Worm (Caenorhabditis elegans) whole organism, young adult: ENCODE results near the gene B0507.1.

Source experiments
- B0019.2 ChIP-seq: fragments of 200-800 bp; sonication (Bioruptor generic); conservative IDR thresholded peaks from 2 replicates; pipeline ENCODE4 v1.3.6; 2022; ENCODE audit warnings: missing genetic modification reagents, missing genetic modification characterization, missing compliant biosample characterization
- C06A6.2 ChIP-seq: fragments of 200-800 bp; sonication (Bioruptor generic); conservative IDR thresholded peaks from 2 replicates; pipeline ENCODE4 v1.3.6; 2022; ENCODE audit warnings: missing genetic modification characterization, missing compliant biosample characterization
- F10E7.11 ChIP-seq: sonication (generic microtip); optimal IDR thresholded peaks from 2 replicates; lab custom pipeline; 2017; ENCODE audit warnings: mild to moderate bottlenecking, missing genetic modification characterization, moderate library complexity, missing compliant biosample characterization
- F33H1.4 ChIP-seq: fragments of 200-800 bp; sonication (Bioruptor generic); IDR thresholded peaks from 2 replicates; pipeline ENCODE4 v1.3.6; 2022; ENCODE audit warnings: missing genetic modification reagents, missing genetic modification characterization, missing compliant biosample characterization
- F49E8.2 ChIP-seq: sonication (generic microtip); optimal IDR thresholded peaks from 3 replicates; lab custom pipeline; 2017; ENCODE audit warnings: missing genetic modification characterization, mild to moderate bottlenecking, missing compliant biosample characterization, antibody characterized with exemption, moderate library complexity; ENCODE audit not compliant: insufficient read depth
- Y53F4B.3 ChIP-seq: fragments of 200-800 bp; sonication (Bioruptor generic); IDR thresholded peaks from 2 replicates; pipeline ENCODE4 v1.3.6; 2022; ENCODE audit warnings: missing genetic modification reagents, missing genetic modification characterization, missing compliant biosample characterization
- Y67H2A.10 ChIP-seq: fragments of 200-800 bp; sonication (Bioruptor generic); conservative IDR thresholded peaks from 2 replicates; pipeline ENCODE4 v1.3.6; 2022; ENCODE audit warnings: missing genetic modification reagents, missing genetic modification characterization, missing compliant biosample characterization
- Y95B8A.8 ChIP-seq: fragments of 200-800 bp; sonication (Bioruptor generic); IDR thresholded peaks from 2 replicates; pipeline ENCODE4 v1.3.6; 2022; ENCODE audit warnings: missing genetic modification reagents, missing genetic modification characterization, missing compliant biosample characterization
- attf-3 ChIP-seq: fragments of 200-800 bp; sonication (Bioruptor generic); conservative IDR thresholded peaks from 2 replicates; pipeline ENCODE4 v1.3.6; 2022; ENCODE audit warnings: missing genetic modification reagents, missing genetic modification characterization, missing compliant biosample characterization
- attf-6 ChIP-seq: fragments of 200-800 bp; sonication (Bioruptor generic); IDR thresholded peaks from 2 replicates; pipeline ENCODE4 v1.3.6; 2022; ENCODE audit warnings: missing genetic modification reagents, missing genetic modification characterization, missing compliant biosample characterization
- bed-2 ChIP-seq: fragments of 200-800 bp; sonication (Bioruptor generic); IDR thresholded peaks from 2 replicates; pipeline ENCODE4 v1.3.6; 2022; ENCODE audit warnings: missing genetic modification reagents, missing genetic modification characterization, missing compliant biosample characterization
- cebp-1 ChIP-seq, 2 experiments: fragments of 200-800 bp in 1 of 2; sonication (Bioruptor generic) in 1 of 2; sonication (generic microtip) in 1 of 2; IDR thresholded peaks in 1 of 2; optimal IDR thresholded peaks in 1 of 2; 2 replicates each; pipeline versions ENCODE4 v1.3.6 to Lab custom; 2017 to 2022; ENCODE audit warnings: missing compliant biosample characterization in 2 of 2, missing genetic modification characterization in 2 of 2, mild to moderate bottlenecking in 1 of 2, missing genetic modification reagents in 1 of 2, moderate library complexity in 1 of 2
- ceh-58 ChIP-seq: fragments of 200-800 bp; sonication (Bioruptor generic); IDR thresholded peaks from 2 replicates; pipeline ENCODE4 v1.3.6; 2022; ENCODE audit warnings: missing genetic modification characterization, missing compliant biosample characterization
- dox-1 ChIP-seq: fragments of 200-800 bp; sonication (Bioruptor generic); IDR thresholded peaks from 2 replicates; pipeline ENCODE4 v1.3.6; 2022; ENCODE audit warnings: missing genetic modification reagents, missing genetic modification characterization, missing compliant biosample characterization
- egrh-3 ChIP-seq: fragments of 200-800 bp; sonication (Bioruptor generic); IDR thresholded peaks from 2 replicates; pipeline ENCODE4 v1.3.6; 2022; ENCODE audit warnings: missing genetic modification reagents, missing genetic modification characterization, missing compliant biosample characterization
- hlh-26 ChIP-seq: fragments of 200-800 bp; sonication (Bioruptor generic); conservative IDR thresholded peaks from 2 replicates; pipeline ENCODE4 v1.3.6; 2022; ENCODE audit warnings: missing genetic modification reagents, missing genetic modification characterization, missing compliant biosample characterization
- hmg-1.2 ChIP-seq: fragments of 200-800 bp; sonication (Bioruptor generic); IDR thresholded peaks from 2 replicates; pipeline ENCODE4 v1.3.6; 2022; ENCODE audit warnings: missing genetic modification reagents, missing genetic modification characterization, missing compliant biosample characterization
- hmg-20 ChIP-seq: fragments of 200-800 bp; sonication (Bioruptor generic); IDR thresholded peaks from 2 replicates; pipeline ENCODE4 v1.3.6; 2022; ENCODE audit warnings: missing genetic modification reagents, missing genetic modification characterization, missing compliant biosample characterization
- lag-1 ChIP-seq: fragments of 200-800 bp; sonication (Bioruptor generic); IDR thresholded peaks from 2 replicates; pipeline ENCODE4 v1.3.6; 2022; ENCODE audit warnings: missing genetic modification reagents, missing genetic modification characterization, missing compliant biosample characterization
- let-526 ChIP-seq: fragments of 200-800 bp; sonication (Bioruptor generic); IDR thresholded peaks from 2 replicates; pipeline ENCODE4 v1.3.6; 2022; ENCODE audit warnings: missing genetic modification reagents, missing genetic modification characterization, missing compliant biosample characterization
- let-607 ChIP-seq, 2 experiments: fragments of 200-800 bp in 1 of 2; sonication (Bioruptor generic) in 1 of 2; sonication (generic microtip) in 1 of 2; optimal IDR thresholded peaks; 2 replicates each; lab custom pipeline; 2016 to 2018; ENCODE audit warnings: mild to moderate bottlenecking in 2 of 2, missing compliant biosample characterization in 2 of 2, missing genetic modification characterization in 2 of 2, moderate library complexity in 2 of 2, missing genotype in 1 of 2
- lin-54 ChIP-seq: fragments of 200-800 bp; sonication (Bioruptor generic); optimal IDR thresholded peaks from 2 replicates; lab custom pipeline; 2018; ENCODE audit warnings: mild to moderate bottlenecking, missing genetic modification characterization, missing compliant biosample characterization
- lir-1 ChIP-seq: fragments of 200-800 bp; sonication (Bioruptor generic); conservative IDR thresholded peaks from 2 replicates; pipeline ENCODE4 v1.3.6; 2022; ENCODE audit warnings: missing genetic modification reagents, missing genetic modification characterization, missing compliant biosample characterization
- lsy-27 ChIP-seq: sonication (generic microtip); optimal IDR thresholded peaks from 2 replicates; lab custom pipeline; 2017; ENCODE audit warnings: missing genetic modification characterization, mild to moderate bottlenecking, missing compliant biosample characterization, antibody characterized with exemption, missing genotype, borderline replicate concordance; ENCODE audit not compliant: insufficient read depth
- mcd-1 ChIP-seq: fragments of 200-800 bp; sonication (Bioruptor generic); IDR thresholded peaks from 2 replicates; pipeline ENCODE4 v1.3.6; 2022; ENCODE audit warnings: missing genetic modification reagents, missing genetic modification characterization, missing compliant biosample characterization
- nfya-2 ChIP-seq: fragments of 200-800 bp; sonication (Bioruptor generic); IDR thresholded peaks from 2 replicates; pipeline ENCODE4 v1.3.6; 2022; ENCODE audit warnings: missing genetic modification reagents, missing genetic modification characterization, missing compliant biosample characterization
- nhr-80 ChIP-seq: sonication (generic microtip); optimal IDR thresholded peaks from 2 replicates; lab custom pipeline; 2016; ENCODE audit warnings: missing genetic modification characterization, missing compliant biosample characterization
- rcor-1 ChIP-seq: fragments of 200-800 bp; sonication (Bioruptor generic); IDR thresholded peaks from 2 replicates; pipeline ENCODE4 v1.3.6; 2022; ENCODE audit warnings: missing genetic modification reagents, missing genetic modification characterization, missing compliant biosample characterization
- rpc-1 ChIP-seq, 2 experiments: fragments of 150-350 bp in 1 of 2; sonication (generic microtip) in 1 of 2; optimal IDR thresholded peaks; 2 replicates each; lab custom pipeline; 2014 to 2018; ENCODE audit warnings: missing biosample characterization in 1 of 2, missing genetic modification characterization in 1 of 2, missing genetic modification reagents in 1 of 2, missing genotype in 1 of 2
- sdz-38 ChIP-seq: sonication (generic microtip); optimal IDR thresholded peaks from 2 replicates; lab custom pipeline; 2016; ENCODE audit warnings: missing genotype, missing genetic modification characterization, missing compliant biosample characterization
- snpc-1.1 ChIP-seq: sonication (generic microtip); optimal IDR thresholded peaks from 2 replicates; lab custom pipeline; 2017; ENCODE audit warnings: missing genetic modification characterization, mild to moderate bottlenecking, missing compliant biosample characterization, antibody characterized with exemption, moderate library complexity, missing genotype, missing genetic modification reagents; ENCODE audit not compliant: insufficient read depth
- tbp1 ChIP-seq: fragments of 200-800 bp; sonication (Bioruptor generic); optimal IDR thresholded peaks from 2 replicates; lab custom pipeline; 2018; ENCODE audit warnings: mild to moderate bottlenecking, missing genetic modification characterization, missing compliant biosample characterization
- tbx-9 ChIP-seq: sonication (generic microtip); optimal IDR thresholded peaks from 2 replicates; lab custom pipeline; 2016; ENCODE audit warnings: borderline replicate concordance, missing genetic modification characterization, inconsistent platforms, missing compliant biosample characterization
- xnd-1 ChIP-seq: sonication (generic microtip); optimal IDR thresholded peaks from 2 replicates; lab custom pipeline; 2016; ENCODE audit warnings: missing genotype, missing genetic modification reagents, missing genetic modification characterization, missing compliant biosample characterization
- zfh-2 ChIP-seq: fragments of 200-800 bp; sonication (Bioruptor generic); conservative IDR thresholded peaks from 2 replicates; pipeline ENCODE4 v1.3.6; 2022; ENCODE audit warnings: missing genetic modification reagents, missing genetic modification characterization, missing compliant biosample characterization
- ztf-28 ChIP-seq: fragments of 200-800 bp; sonication (Bioruptor generic); IDR thresholded peaks from 2 replicates; pipeline ENCODE4 v1.3.6; 2022; ENCODE audit warnings: missing genetic modification reagents, missing genetic modification characterization, missing compliant biosample characterization
- ztf-6 ChIP-seq: fragments of 200-800 bp; sonication (Bioruptor generic); IDR thresholded peaks from 2 replicates; pipeline ENCODE4 v1.3.6; 2022; ENCODE audit warnings: missing genetic modification reagents, missing genetic modification characterization, missing compliant biosample characterization

B0507.1 gene

DNA sequence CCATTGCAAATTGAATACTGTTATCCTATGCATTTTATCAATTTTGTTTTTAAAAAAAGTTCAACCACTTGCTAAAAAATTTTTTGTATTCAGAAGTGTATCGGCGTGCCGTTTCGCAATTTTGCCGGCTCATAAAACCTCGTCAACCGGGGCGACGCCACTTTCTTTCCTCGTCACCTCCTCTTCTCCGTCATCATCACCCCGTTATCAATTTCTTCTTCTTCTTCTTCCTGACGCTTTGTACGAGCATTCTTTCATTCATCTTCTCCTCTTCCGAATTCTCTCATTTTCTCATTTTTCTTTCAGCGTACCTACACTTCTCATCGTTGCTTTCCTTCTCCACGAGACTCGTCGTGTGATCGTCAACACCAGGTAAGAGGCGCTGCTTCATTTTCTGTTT lies 9.9 kb downstream of the B0507.1 start, which contains the start of gene sup-37:
sup-37 (plus strand) TSS at position 301 of the 400 bp plus-strand sequence.
- TF ChIP-seq hmg-20 (GFP tag; lab: Robert Waterston, UW): no peak
- TF ChIP-seq Y67H2A.10 (GFP tag; lab: Robert Waterston, UW): no peak
- TF ChIP-seq lag-1: no peak
- TF ChIP-seq F49E8.2: no peak
- no peak for TF ChIP-seq ceh-58 (GFP tag; lab: Robert Waterston, UW)
- TF ChIP-seq ztf-6 (GFP tag; lab: Robert Waterston, UW): no peak
- no peak for TF ChIP-seq B0019.2 (GFP tag; lab: Robert Waterston, UW)
- TF ChIP-seq snpc-1.1: no peak
- TF ChIP-seq lir-1 (GFP tag; lab: Robert Waterston, UW): no peak
- TF ChIP-seq attf-6: no peak
- no peak for TF ChIP-seq dox-1
- no peak for TF ChIP-seq Y95B8A.8
- TF ChIP-seq let-607 (tag; optimal IDR thresholded peaks at IDR 0.05; lab: Kevin White, UChicago): no peak
- TF ChIP-seq bed-2 (GFP tag; lab: Robert Waterston, UW): no peak

ce11 chrV:8789345-8789744 lies 13.0 kb downstream of the B0507.1 start:
- TF ChIP-seq lsy-27: no peak

DNA sequence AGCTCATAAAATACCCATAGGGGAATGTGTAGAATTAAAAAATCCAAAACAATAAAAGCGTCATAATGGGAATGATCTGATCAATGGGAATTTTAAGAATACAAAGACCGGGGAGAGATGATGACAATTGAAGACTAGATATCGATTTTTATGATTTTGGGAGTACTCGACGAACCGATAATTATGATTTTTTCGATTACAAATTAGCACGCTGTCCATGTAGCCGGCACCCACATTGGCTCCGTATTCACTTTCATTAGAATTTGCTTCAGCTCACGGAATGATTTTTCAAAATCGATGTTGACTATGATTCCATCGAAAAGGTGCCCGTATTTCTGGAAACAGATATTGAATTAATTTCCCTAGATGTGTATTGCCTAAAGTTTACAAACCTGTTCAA lies 16.4 kb downstream of the B0507.1 start:
- TF ChIP-seq F33H1.4 (no peak), tbp1 (GFP tag; lab: Kevin White, UChicago) (no peak), cebp-1 (GFP tag; IDR thresholded peaks at IDR 0.05; lab: Robert Waterston, UW) (no peak), cebp-1 (tag; optimal IDR thresholded peaks at IDR 0.05; lab: Kevin White, UChicago) (no peak), C06A6.2 (GFP tag; lab: Robert Waterston, UW) (no peak), mcd-1 (GFP tag; lab: Robert Waterston, UW) (no peak), F49E8.2 (no peak), lin-54 (no peak), Y53F4B.3 (GFP tag; lab: Robert Waterston, UW) (no peak), zfh-2 (GFP tag; lab: Robert Waterston, UW) (no peak)

ce11 chrV:8795499-8795898 lies 19.1 kb downstream of the B0507.1 start:
- TF ChIP-seq nhr-80 (tag; lab: Kevin White, UChicago) (peak; percentile 4), rcor-1 (no peak)

- peak; percentile 52 for TF ChIP-seq nhr-80 (tag; lab: Kevin White, UChicago)
- TF ChIP-seq F33H1.4: no peak
- TF ChIP-seq hlh-26: no peak
- no peak for TF ChIP-seq egrh-3 (GFP tag; lab: Robert Waterston, UW)
These were observed 19.9 kb downstream of the B0507.1 start for ce11 chrV:8796246-8796645.

DNA sequence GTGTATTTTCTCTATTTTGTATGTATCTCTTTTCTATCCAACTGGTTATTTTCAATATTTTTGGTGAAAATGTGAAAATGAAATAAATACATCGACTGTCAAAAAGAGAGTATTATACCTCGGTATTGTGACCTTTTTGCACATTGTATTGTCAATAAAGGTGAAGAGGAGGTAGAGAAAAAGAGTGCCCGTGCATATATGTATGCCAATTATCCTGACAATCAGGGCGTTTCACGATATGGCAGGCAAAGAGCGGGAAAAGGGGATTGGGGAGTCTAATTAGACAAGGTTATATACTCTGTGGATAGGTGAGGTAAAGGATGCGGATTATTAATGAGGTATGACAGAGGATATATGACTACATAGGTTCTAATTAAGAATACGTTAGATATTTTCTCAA lies 20.5 kb downstream of the B0507.1 start:
- TF ChIP-seq cebp-1 (GFP tag; IDR thresholded peaks at IDR 0.05; lab: Robert Waterston, UW) (no peak), cebp-1 (tag; optimal IDR thresholded peaks at IDR 0.05; lab: Kevin White, UChicago) (no peak), hmg-1.2 (GFP tag; lab: Robert Waterston, UW) (no peak), F10E7.11 (no peak), tbx-9 (no peak), sdz-38 (tag; lab: Kevin White, UChicago) (no peak), nfya-2 (GFP tag; lab: Robert Waterston, UW) (no peak), snpc-1.1 (no peak), ztf-28 (GFP tag; lab: Robert Waterston, UW) (no peak), rpc-1 (optimal IDR thresholded peaks at IDR 0.05; lab: Kevin White, UChicago) (no peak), rpc-1 (tag; optimal IDR thresholded peaks at IDR 0.05; lab: Kevin White, UChicago) (no peak), Y95B8A.8 (no peak), let-526 (no peak), attf-3 (no peak), xnd-1 (tag; lab: Kevin White, UChicago) (no peak)
